Fruit fly (Drosophila melanogaster) whole organism, embryonic: Measurements from ENCODE around the gene CG13062.

Experiments used
- Awh ChIP-seq: fragments of 200-800 bp; sonication (Bioruptor generic); IDR thresholded peaks from 2 replicates; pipeline ENCODE4, ENCODE4 v1.3.6; 2022; ENCODE audit warnings: missing biosample characterization, missing genetic modification characterization
- CG12769 ChIP-seq: fragments of 200-800 bp; sonication (Bioruptor generic); optimal IDR thresholded peaks from 2 replicates; lab custom pipeline; 2019; ENCODE audit warnings: missing biosample characterization, mild to moderate bottlenecking, missing genetic modification characterization, moderate library complexity
- CG15269 ChIP-seq: fragments of 200-800 bp; sonication (Bioruptor generic); optimal IDR thresholded peaks from 2 replicates; lab custom pipeline; 2018; ENCODE audit warnings: missing biosample characterization, mild to moderate bottlenecking, missing genetic modification characterization, moderate library complexity
- CG1602 ChIP-seq: fragments of 200-800 bp; sonication (Bioruptor generic); optimal IDR thresholded peaks from 3 replicates; lab custom pipeline; 2016; ENCODE audit warnings: missing biosample characterization, missing genetic modification characterization
- CG16779 ChIP-seq: fragments of 200-800 bp; sonication (Bioruptor generic); IDR thresholded peaks from 2 replicates; pipeline ENCODE4 v1.3.6; 2022; ENCODE audit warnings: missing biosample characterization, missing genetic modification characterization
- CG2116 ChIP-seq: fragments of 200-800 bp; sonication (Bioruptor generic); optimal IDR thresholded peaks from 3 replicates; lab custom pipeline; 2018; ENCODE audit warnings: missing biosample characterization, mild to moderate bottlenecking, missing genetic modification characterization
- CG2202 ChIP-seq: fragments of 200-800 bp; sonication (Bioruptor generic); optimal IDR thresholded peaks from 2 replicates; lab custom pipeline; 2018; ENCODE audit warnings: missing biosample characterization, mild to moderate bottlenecking, missing genetic modification characterization
- CG33213 ChIP-seq: fragments of 200-800 bp; sonication (Bioruptor generic); optimal IDR thresholded peaks from 3 replicates; lab custom pipeline; 2016; ENCODE audit warnings: missing biosample characterization, missing genetic modification characterization
- CG8089 ChIP-seq: fragments of 200-800 bp; sonication (Bioruptor generic); optimal IDR thresholded peaks from 3 replicates; lab custom pipeline; 2016; ENCODE audit warnings: missing biosample characterization, missing genetic modification characterization
- CG8924 ChIP-seq: fragments of 200-800 bp; optimal IDR thresholded peaks from 3 replicates; lab custom pipeline; 2019; ENCODE audit warnings: missing biosample characterization, mild to moderate bottlenecking, missing genetic modification characterization, moderate library complexity
- CoRest ChIP-seq: fragments of 200-800 bp; sonication (Bioruptor generic); optimal IDR thresholded peaks from 3 replicates; lab custom pipeline; 2018; ENCODE audit warnings: missing biosample characterization, mild to moderate bottlenecking, missing genetic modification characterization, moderate library complexity
- D ChIP-seq, 2 experiments: fragments of 200-800 bp in 1 of 2; fragments of >200 bp in 1 of 2; sonication (Bioruptor generic) in 1 of 2; optimal IDR thresholded peaks; 2 replicates in 1 of 2; 3 replicates in 1 of 2; lab custom pipeline; 2017; ENCODE audit warnings: mild to moderate bottlenecking in 1 of 2, missing biosample characterization in 1 of 2, missing genetic modification characterization in 1 of 2, missing genetic modification reagents in 1 of 2
- D19B ChIP-seq: fragments of 200-800 bp; sonication (Bioruptor generic); optimal IDR thresholded peaks from 2 replicates; lab custom pipeline; 2017; ENCODE audit warnings: missing biosample characterization, mild to moderate bottlenecking, missing genetic modification characterization
- Dref ChIP-seq: fragments of 200-800 bp; sonication (Bioruptor generic); IDR thresholded peaks from 2 replicates; pipeline ENCODE4 v1.3.6; 2022; ENCODE audit warnings: missing biosample characterization, missing genetic modification characterization
- Ets65A ChIP-seq: fragments of 200-800 bp; sonication (Bioruptor generic); peaks from one replicate; lab custom pipeline; 2016; ENCODE audit warnings: missing biosample characterization, missing genetic modification characterization
- HLH4C ChIP-seq: fragments of 200-800 bp; sonication (Bioruptor generic); IDR thresholded peaks from 3 replicates; pipeline ENCODE4 v1.3.6; 2022; ENCODE audit warnings: missing biosample characterization, missing genetic modification characterization; ENCODE audit not compliant: partially characterized antibody
- Hr78 ChIP-seq, 2 experiments: fragments of 200-800 bp in 1 of 2; fragments of >200 bp in 1 of 2; sonication (Bioruptor generic) in 1 of 2; optimal IDR thresholded peaks; 2 replicates each; lab custom pipeline; 2017 to 2019; ENCODE audit warnings: missing biosample characterization in 2 of 2, missing genetic modification characterization in 2 of 2, mild to moderate bottlenecking in 1 of 2, moderate library complexity in 1 of 2
- NK7.1 ChIP-seq: fragments of 200-800 bp; sonication (Bioruptor generic); optimal IDR thresholded peaks from 3 replicates; lab custom pipeline; 2016; ENCODE audit warnings: missing biosample characterization, missing genetic modification characterization
- Ravus ChIP-seq: fragments of 200-800 bp; sonication (Bioruptor generic); IDR thresholded peaks from 2 replicates; pipeline ENCODE4 v1.3.6; 2022; ENCODE audit warnings: missing biosample characterization, missing genetic modification characterization
- Sry-β ChIP-seq: fragments of 200-800 bp; sonication (Bioruptor generic); optimal IDR thresholded peaks from 2 replicates; lab custom pipeline; 2018; ENCODE audit warnings: missing biosample characterization, mild to moderate bottlenecking, missing genetic modification characterization, moderate library complexity
- abd-A ChIP-seq: fragments of 200-800 bp; sonication (Bioruptor generic); optimal IDR thresholded peaks from 3 replicates; lab custom pipeline; 2019; ENCODE audit warnings: missing biosample characterization, mild to moderate bottlenecking, missing genetic modification characterization, moderate library complexity
- caup ChIP-seq: fragments of 200-800 bp; sonication (Bioruptor generic); optimal IDR thresholded peaks from 3 replicates; lab custom pipeline; 2017; ENCODE audit warnings: missing biosample characterization, mild to moderate bottlenecking, missing genetic modification characterization, moderate library complexity; ENCODE audit not compliant: severe bottlenecking
- chinmo ChIP-seq: fragments of 200-800 bp; sonication (Bioruptor generic); IDR thresholded peaks from 4 replicates; pipeline ENCODE4 v1.3.6; 2022; ENCODE audit warnings: missing biosample characterization, missing genetic modification characterization; ENCODE audit not compliant: partially characterized antibody
- gfzf ChIP-seq: fragments of 200-800 bp; sonication (Bioruptor generic); optimal IDR thresholded peaks from 2 replicates; lab custom pipeline; 2016; ENCODE audit warnings: missing biosample characterization, mild to moderate bottlenecking, missing genetic modification characterization, moderate library complexity
- lab ChIP-seq: fragments of 200-800 bp; sonication (Bioruptor generic); optimal IDR thresholded peaks from 3 replicates; lab custom pipeline; 2017; ENCODE audit warnings: missing biosample characterization, missing genetic modification characterization, mild to moderate bottlenecking, moderate library complexity, missing genetic modification reagents
- nom ChIP-seq: fragments of 200-800 bp; sonication (Bioruptor generic); optimal IDR thresholded peaks from 2 replicates; lab custom pipeline; 2017; ENCODE audit warnings: missing biosample characterization, missing genetic modification characterization, mild to moderate bottlenecking, moderate library complexity, missing genetic modification reagents
- oc ChIP-seq: fragments of 200-800 bp; sonication (Bioruptor generic); optimal IDR thresholded peaks from 2 replicates; lab custom pipeline; 2018; ENCODE audit warnings: missing biosample characterization, mild to moderate bottlenecking, missing genetic modification characterization, moderate library complexity
- odd ChIP-seq: fragments of 200-800 bp; sonication (Bioruptor generic); optimal IDR thresholded peaks from 2 replicates; lab custom pipeline; 2017; ENCODE audit warnings: missing biosample characterization, mild to moderate bottlenecking, missing genetic modification characterization
- pan ChIP-seq, 4 experiments: fragments of >200 bp in 3 of 4; fragments of 200-800 bp in 1 of 4; sonication (Bioruptor generic) in 1 of 4; optimal IDR thresholded peaks in 3 of 4; IDR thresholded peaks in 1 of 4; 2 replicates each; pipeline versions ENCODE4 v1.3.6 to Lab custom; 2017 to 2022; ENCODE audit warnings: missing biosample characterization in 2 of 4, missing genetic modification characterization in 2 of 4, mixed read lengths in 1 of 4
- prd ChIP-seq, 3 experiments: fragments of >200 bp in 2 of 3; fragments of 200-800 bp in 1 of 3; sonication (Bioruptor generic) in 1 of 3; optimal IDR thresholded peaks in 2 of 3; IDR thresholded peaks in 1 of 3; 2 replicates in 2 of 3; 3 replicates in 1 of 3; pipeline versions ENCODE4 v1.3.6 to Lab custom; 2017 to 2022; ENCODE audit warnings: missing biosample characterization in 1 of 3, missing genetic modification characterization in 1 of 3
- sd ChIP-seq: fragments of 200-800 bp; sonication (Bioruptor generic); optimal IDR thresholded peaks from 3 replicates; lab custom pipeline; 2018; ENCODE audit warnings: missing biosample characterization, mild to moderate bottlenecking, missing genetic modification characterization, moderate library complexity
- tin ChIP-seq: fragments of 200-800 bp; sonication (Bioruptor generic); optimal IDR thresholded peaks from 3 replicates; lab custom pipeline; 2016; ENCODE audit warnings: missing biosample characterization, missing genetic modification characterization
- trh ChIP-seq: fragments of 200-800 bp; sonication (Bioruptor generic); optimal IDR thresholded peaks from 2 replicates; lab custom pipeline; 2016; ENCODE audit warnings: missing biosample characterization, missing genetic modification characterization
- vvl ChIP-seq: fragments of 200-800 bp; sonication (Bioruptor generic); IDR thresholded peaks from 2 replicates; pipeline ENCODE4 v1.3.6; 2022; ENCODE audit warnings: missing biosample characterization, missing genetic modification characterization

Gene CG13062

DNA sequence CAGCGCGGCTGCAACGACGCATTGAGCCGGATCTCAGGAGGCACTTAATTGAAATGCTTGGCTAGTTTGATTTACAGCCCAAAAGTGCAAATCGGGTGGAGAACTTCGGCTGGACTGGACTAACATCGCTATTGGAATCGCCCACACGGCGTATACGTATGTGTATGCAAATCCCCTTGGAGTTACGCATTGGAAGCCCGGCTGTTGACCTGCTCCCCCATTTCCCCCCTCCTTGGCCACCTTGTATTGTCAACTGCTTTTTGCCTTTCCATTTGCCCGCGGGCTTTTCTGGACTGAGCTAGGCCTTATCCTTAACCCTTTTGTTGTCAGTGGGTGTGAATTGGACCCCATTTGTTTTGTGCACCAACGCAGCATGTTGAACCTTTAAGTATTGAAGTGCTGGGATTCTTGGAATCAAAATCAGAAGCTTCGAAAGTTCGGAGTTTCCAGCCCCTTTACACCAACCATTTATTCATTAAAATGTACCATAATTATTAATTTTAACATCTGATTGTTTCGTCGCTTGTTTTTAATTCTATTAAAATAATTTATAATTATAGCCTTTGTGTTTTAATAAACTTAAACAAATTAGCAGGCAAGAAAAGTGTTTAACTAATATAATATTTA is 38.6 kb upstream of the CG13062 start:
- TF ChIP-seq caup (GFP tag; lab: Kevin White, UChicago) (no peak), Dref (GFP tag; lab: Robert Waterston, UW) (0 out of 2 replicates have a peak, but pooled peaks have one; percentile 9), Ets65A (GFP tag; lab: Kevin White, UChicago) (peak; percentile 11), CG2202 (tag; lab: Kevin White, UChicago) (no peak)

- TF ChIP-seq trh (GFP tag; lab: Kevin White, UChicago): no peak
- no peak for TF ChIP-seq D19B (GFP tag; lab: Kevin White, UChicago)
These were observed 37.0 kb upstream of the CG13062 start, which contains the start of gene CG13065 for dm6 chr3L:16277135-16277534. CG13065 (plus strand) TSS chr3L:16277435.

dm6 chr3L:16279171-16279570 is 34.9 kb upstream of the CG13062 start, which contains the start of gene CG13050:
CG13050 (minus strand) TSS chr3L:16279271.
- TF ChIP-seq CG2116 (no peak), CG33213 (no peak), CoRest (tag; lab: Kevin White, UChicago) (no peak)

DNA sequence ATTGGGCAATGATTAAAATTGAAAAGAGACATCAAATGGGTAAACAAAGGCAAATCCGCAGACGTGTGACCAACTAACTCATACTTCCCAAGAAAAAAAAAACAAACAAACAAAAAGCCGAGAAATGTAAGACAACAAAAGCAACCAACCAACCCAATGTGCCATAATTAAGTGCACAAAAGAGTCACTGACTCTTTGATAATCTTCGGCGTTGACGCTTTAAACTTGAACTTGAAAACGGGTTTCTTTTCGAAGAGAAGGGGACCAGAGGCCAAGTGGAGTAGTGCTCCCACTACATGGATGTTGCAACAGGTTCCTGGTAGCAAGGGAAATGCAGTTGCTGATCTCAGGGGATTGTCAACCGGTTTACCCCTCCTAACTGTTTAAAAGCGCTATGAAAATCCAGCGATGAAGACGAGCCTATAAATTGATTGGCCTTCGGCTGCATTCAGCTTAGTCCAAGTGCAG is 34.1 kb upstream of the CG13062 start, which contains the start of gene CG13064:
Gene CG13064, plus strand, starts transcription at position 418 of the 468 bp plus-strand sequence.
- no peak for TF ChIP-seq CG1602 (GFP tag; lab: Kevin White, UChicago)
- TF ChIP-seq Hr78 (GFP tag; optimal IDR thresholded peaks at IDR 0.05; lab: Kevin White, UChicago): peak in 1 of 2 experiments; percentile 87
- peak; percentile 56 for TF ChIP-seq oc (tag; lab: Kevin White, UChicago)
- TF ChIP-seq prd (optimal IDR thresholded peaks at IDR 0.05; lab: Kevin White, UChicago): no peak
- TF ChIP-seq prd (GFP tag; IDR thresholded peaks at IDR 0.05; lab: Robert Waterston, UW): no peak
- TF ChIP-seq CG15269 (tag; lab: Kevin White, UChicago): peak; percentile 27
- no peak for TF ChIP-seq odd (GFP tag; lab: Kevin White, UChicago)
- peak; percentile 75 for TF ChIP-seq abd-A
- TF ChIP-seq Awh: peak; percentile 19; the same call in 1 of the 2 replicates
- TF ChIP-seq nom (GFP tag; lab: Kevin White, UChicago): peak; percentile 8
- 0 out of 4 replicates have a peak, but pooled peaks have one; percentile 65 for TF ChIP-seq chinmo
- peak; percentile 50 for TF ChIP-seq CG12769
- TF ChIP-seq, all 482 proteins: peak for 8

dm6 chr3L:16281880-16282556 is 32.1 kb upstream of the CG13062 start, which contains the start of gene CG13049:
CG13049 (minus strand) TSS chr3L:16281930.
- TF ChIP-seq tin (GFP tag; lab: Kevin White, UChicago) (no peak), lab (GFP tag; lab: Kevin White, UChicago) (no peak), CG8924 (tag; lab: Kevin White, UChicago) (no peak), vvl (GFP tag; lab: Robert Waterston, UW) (peak; percentile 52; the same call in 1 of the 2 replicates), D (optimal IDR thresholded peaks at IDR 0.05; lab: Kevin White, UChicago) (no peak), D (GFP tag; optimal IDR thresholded peaks at IDR 0.05; lab: Kevin White, UChicago) (no peak), CG8089 (GFP tag; lab: Kevin White, UChicago) (no peak), gfzf (no peak), NK7.1 (GFP tag; lab: Kevin White, UChicago) (no peak), Sry-β (no peak), Ravus (GFP tag; lab: Robert Waterston, UW) (no peak), CG16779 (GFP tag; lab: Robert Waterston, UW) (no peak), pan (optimal IDR thresholded peaks at IDR 0.05; lab: Kevin White, UChicago) (no peak), pan (GFP tag; optimal IDR thresholded peaks at IDR 0.05 in 1 of 2, IDR thresholded peaks at IDR 0.05 in 1 of 2) (peak in 1 of 2 experiments; percentile 12), sd (tag; lab: Kevin White, UChicago) (peak; percentile 3), HLH4C (GFP tag; lab: Robert Waterston, UW) (no peak)
- TF ChIP-seq, all 482 proteins: peak for 3
